Worm (Caenorhabditis elegans) whole organism, mixed stage, embryonic: ENCODE measurements around the gene ttr-59.

Source experiments
- nhr-76 ChIP-seq: sonication (generic microtip); optimal IDR thresholded peaks from 2 replicates; lab custom pipeline; 2017; ENCODE audit warnings: missing biosample characterization, missing genetic modification characterization
- unc-120 ChIP-seq: sonication (generic microtip); optimal IDR thresholded peaks from 2 replicates; lab custom pipeline; 2017; ENCODE audit warnings: missing genetic modification characterization, missing compliant biosample characterization; ENCODE audit not compliant: poor library complexity, severe bottlenecking
- ztf-11 ChIP-seq: fragments of 150-350 bp; optimal IDR thresholded peaks from 2 replicates; lab custom pipeline; 2014; ENCODE audit warnings: missing biosample characterization, missing genetic modification characterization

DNA sequence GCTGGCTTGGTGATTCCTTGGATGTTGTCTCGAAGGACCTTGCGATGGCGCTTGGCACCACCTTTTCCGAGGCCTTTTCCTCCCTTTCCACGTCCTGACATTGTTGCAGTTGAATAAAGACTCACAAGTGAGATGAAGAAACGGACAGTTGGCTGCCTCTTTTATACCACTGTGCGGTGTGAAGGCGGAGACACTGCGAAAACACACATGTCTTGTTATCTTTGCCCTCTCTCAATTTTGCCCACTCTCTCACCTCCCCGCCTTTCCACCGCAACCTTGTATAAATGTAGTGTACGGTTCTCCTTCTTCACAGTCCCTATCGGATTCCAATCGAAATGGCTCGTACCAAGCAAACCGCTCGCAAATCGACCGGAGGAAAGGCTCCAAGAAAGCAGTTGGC is 19.8 kb upstream of the ttr-59 start, which contains the start of the genes his-38 and his-40:
- no peak for TF ChIP-seq unc-120 (tag; lab: Kevin White, UChicago)
- TF ChIP-seq ztf-11 = no peak
- TF ChIP-seq nhr-76 (tag; lab: Kevin White, UChicago) = no peak
